Fruit fly (Drosophila melanogaster): ENCODE data around the gene Ocrl.

The Ocrl gene

dm6 chrX:1943337-1944244 is 20.8 kb downstream of the Ocrl start (continued):
- TF ChIP-seq Eip93F (GFP tag; optimal IDR thresholded peaks at IDR 0.05) (peak; percentile 41), OdsH (GFP tag; optimal IDR thresholded peaks at IDR 0.05) (peak; percentile 50), Eip78C (GFP tag) (peak; percentile 91), Blimp-1 (GFP tag; optimal IDR thresholded peaks at IDR 0.05) (peak; percentile 61), Hr4 (GFP tag; optimal IDR thresholded peaks at IDR 0.05) (peak; percentile 55), pdm3 (GFP tag; optimal IDR thresholded peaks at IDR 0.05) (peak; percentile 54), CG11294 (GFP tag; IDR thresholded peaks at IDR 0.05) (no peak), esn (GFP tag; optimal IDR thresholded peaks at IDR 0.05) (peak; percentile 79), CG6276 (GFP tag; optimal IDR thresholded peaks at IDR 0.05) (peak; percentile 58), CG34406 (GFP tag; optimal IDR thresholded peaks at IDR 0.05) (peak; percentile 71), cyc (GFP tag; optimal IDR thresholded peaks at IDR 0.05) (peak; percentile 50)

- TF ChIP-seq Eip78C (GFP tag) (peak; percentile 70), net (GFP tag; optimal IDR thresholded peaks at IDR 0.05) (no peak), Smox (GFP tag; optimal IDR thresholded peaks at IDR 0.05) (peak; percentile 80), vri (GFP tag; optimal IDR thresholded peaks at IDR 0.05) (no peak), CG10669 (GFP tag; optimal IDR thresholded peaks at IDR 0.05) (no peak), CG16779 (tag; optimal IDR thresholded peaks at IDR 0.05) (no peak), Gug (GFP tag; IDR thresholded peaks at IDR 0.05) (no peak; the same call in 1 of the 2 replicates), svp (GFP tag) (peak; percentile 89), Ets96B (tag; optimal IDR thresholded peaks at IDR 0.05) (peak; percentile 4), Sox102F (GFP tag; optimal IDR thresholded peaks at IDR 0.05) (peak; percentile 80), Lpt (GFP tag; optimal IDR thresholded peaks at IDR 0.05) (no peak), CG6854 (GFP tag; optimal IDR thresholded peaks at IDR 0.05) (peak; percentile 76), CG6163 (GFP tag; IDR thresholded peaks at IDR 0.05) (peak; percentile 51; the same call in 2 of the 3 replicates), CG11762 (GFP tag; optimal IDR thresholded peaks at IDR 0.05; ENCODE audit: insufficient read depth) (no peak), Eip75B (GFP tag; optimal IDR thresholded peaks at IDR 0.05) (peak; percentile 55), CG15336 (GFP tag; IDR thresholded peaks at IDR 0.05) (0 out of 2 replicates have a peak, but pooled peaks have one; percentile 6), fd85E (GFP tag; optimal IDR thresholded peaks at IDR 0.05) (peak; percentile 10), Sox14 (GFP tag; optimal IDR thresholded peaks at IDR 0.05) (peak; percentile 57), Blimp-1 (GFP tag; optimal IDR thresholded peaks at IDR 0.05) (peak; percentile 47), ss (GFP tag; optimal IDR thresholded peaks at IDR 0.05) (no peak), cyc (GFP tag; optimal IDR thresholded peaks at IDR 0.05) (peak; percentile 86), Hr39 (GFP tag; optimal IDR thresholded peaks at IDR 0.05) (peak; percentile 90), CG11902 (GFP tag; optimal IDR thresholded peaks at IDR 0.05) (peak; percentile 61), esn (GFP tag; optimal IDR thresholded peaks at IDR 0.05) (peak; percentile 82), CG8632 (GFP tag; optimal IDR thresholded peaks at IDR 0.05) (peak; percentile 4), achi (GFP tag; optimal IDR thresholded peaks at IDR 0.05) (peak; percentile 22), salr (GFP tag; optimal IDR thresholded peaks at IDR 0.05) (peak in 1 of 2 experiments; percentile 16), Ets21C (GFP tag; optimal IDR thresholded peaks at IDR 0.05) (peak; percentile 80), CG8319 (GFP tag; optimal IDR thresholded peaks at IDR 0.05) (peak; percentile 38), CG10631 (GFP tag; optimal IDR thresholded peaks at IDR 0.05) (peak; percentile 56), acj6 (GFP tag; optimal IDR thresholded peaks at IDR 0.05) (peak; percentile 37), pdm3 (GFP tag; optimal IDR thresholded peaks at IDR 0.05) (peak; percentile 40), CG6792 (GFP tag; optimal IDR thresholded peaks at IDR 0.05) (peak; percentile 54), CG9139 (GFP tag; optimal IDR thresholded peaks at IDR 0.05) (no peak), topi (GFP tag; optimal IDR thresholded peaks at IDR 0.05) (peak; percentile 87), CG6808 (GFP tag; optimal IDR thresholded peaks at IDR 0.05) (no peak), CG1621 (tag; optimal IDR thresholded peaks at IDR 0.05) (no peak), CG8119 (GFP tag; IDR thresholded peaks at IDR 0.05) (peak; percentile 20; the same call in 1 of the 3 replicates), dac (GFP tag; optimal IDR thresholded peaks at IDR 0.05) (no peak)
Observed at dm6 chrX:1944245-1945114, 21.7 kb downstream of the Ocrl start.

Measured in whole organism, prepupa.